Fruit fly (Drosophila melanogaster) whole organism, embryonic: ENCODE results near the gene CG18748.

Source experiments
- Atf3 ChIP-seq: fragments of 200-800 bp; sonication (Bioruptor generic); optimal IDR thresholded peaks from 3 replicates; lab custom pipeline; 2016; ENCODE audit warnings: missing biosample characterization, missing genetic modification characterization
- CG10321 ChIP-seq: fragments of 200-800 bp; sonication (Bioruptor generic); IDR thresholded peaks from 2 replicates; pipeline ENCODE4 v1.3.6; 2022; ENCODE audit warnings: missing biosample characterization, missing genetic modification characterization
- CG11560 ChIP-seq: fragments of 200-800 bp; sonication (Bioruptor generic); IDR thresholded peaks from 3 replicates; pipeline ENCODE4 v1.3.6; 2022; ENCODE audit warnings: missing biosample characterization, missing genetic modification characterization
- CG12391 ChIP-seq: fragments of 200-800 bp; sonication (Bioruptor generic); optimal IDR thresholded peaks from 3 replicates; lab custom pipeline; 2018; ENCODE audit warnings: missing biosample characterization, mild to moderate bottlenecking, missing genetic modification characterization, moderate library complexity
- CG12769 ChIP-seq: fragments of 200-800 bp; sonication (Bioruptor generic); optimal IDR thresholded peaks from 2 replicates; lab custom pipeline; 2019; ENCODE audit warnings: missing biosample characterization, mild to moderate bottlenecking, missing genetic modification characterization, moderate library complexity
- CG13287 ChIP-seq: fragments of 200-800 bp; sonication (Bioruptor generic); IDR thresholded peaks from 2 replicates; pipeline ENCODE4 v1.3.6; 2022; ENCODE audit warnings: missing biosample characterization, missing genetic modification characterization; ENCODE audit not compliant: partially characterized antibody
- CG13296 ChIP-seq: fragments of 200-800 bp; sonication (Bioruptor generic); optimal IDR thresholded peaks from 3 replicates; lab custom pipeline; 2018; ENCODE audit warnings: missing biosample characterization, mild to moderate bottlenecking, missing genetic modification characterization
- CG15514 ChIP-seq: fragments of 200-800 bp; sonication (Bioruptor generic); optimal IDR thresholded peaks from 3 replicates; lab custom pipeline; 2017; ENCODE audit warnings: missing biosample characterization, missing genetic modification characterization, mild to moderate bottlenecking, moderate library complexity, missing genetic modification reagents
- CG17802 ChIP-seq: fragments of 200-800 bp; sonication (Bioruptor generic); optimal IDR thresholded peaks from 2 replicates; lab custom pipeline; 2018; ENCODE audit warnings: missing biosample characterization, mild to moderate bottlenecking, missing genetic modification characterization, moderate library complexity
- CG18011 ChIP-seq: fragments of 200-800 bp; sonication (Bioruptor generic); optimal IDR thresholded peaks from 2 replicates; lab custom pipeline; 2017; ENCODE audit warnings: missing biosample characterization, missing genetic modification characterization, mild to moderate bottlenecking, moderate library complexity, missing genotype
- CG32532 ChIP-seq: fragments of 200-800 bp; sonication (Bioruptor generic); IDR thresholded peaks from 2 replicates; pipeline ENCODE4 v1.3.6; 2022; ENCODE audit warnings: missing biosample characterization, missing genetic modification characterization
- CG34376 ChIP-seq: fragments of 200-800 bp; sonication (Bioruptor generic); optimal IDR thresholded peaks from 2 replicates; lab custom pipeline; 2018; ENCODE audit warnings: missing biosample characterization, mild to moderate bottlenecking, missing genetic modification characterization
- CG3726 ChIP-seq: fragments of 200-800 bp; sonication (Bioruptor generic); IDR thresholded peaks from 3 replicates; pipeline ENCODE4, ENCODE4 v1.3.6; 2022; ENCODE audit warnings: missing biosample characterization, missing genetic modification characterization
- CG9609 ChIP-seq: fragments of 200-800 bp; sonication (Bioruptor generic); optimal IDR thresholded peaks from 3 replicates; lab custom pipeline; 2016; ENCODE audit warnings: missing biosample characterization, missing genetic modification characterization
- CG9932 ChIP-seq: fragments of 200-800 bp; sonication (Bioruptor generic); IDR thresholded peaks from 2 replicates; pipeline ENCODE4 v1.3.6; 2022; ENCODE audit warnings: missing biosample characterization, missing genetic modification characterization
- CrebB ChIP-seq: fragments of 200-800 bp; sonication (Bioruptor generic); optimal IDR thresholded peaks from 3 replicates; lab custom pipeline; 2018; ENCODE audit warnings: missing biosample characterization, mild to moderate bottlenecking, missing genetic modification characterization
- D19A ChIP-seq: fragments of 200-800 bp; optimal IDR thresholded peaks from 3 replicates; lab custom pipeline; 2019; ENCODE audit warnings: missing biosample characterization, mild to moderate bottlenecking, missing genetic modification characterization, moderate library complexity
- Dbx ChIP-seq: fragments of 200-800 bp; sonication (Bioruptor generic); IDR thresholded peaks from 3 replicates; pipeline ENCODE4 v1.3.6; 2022; ENCODE audit warnings: missing biosample characterization, missing genetic modification characterization
- Dfd ChIP-seq, 2 experiments: fragments of >200 bp; optimal IDR thresholded peaks; 2 replicates each; lab custom pipeline; 2017; ENCODE audit warnings: missing biosample characterization in 2 of 2, missing genetic modification characterization in 2 of 2
- Dip2 ChIP-seq: fragments of 200-800 bp; sonication (Bioruptor generic); IDR thresholded peaks from 2 replicates; pipeline ENCODE4 v1.3.6; 2022; ENCODE audit warnings: missing biosample characterization, missing genetic modification characterization
- Dip3 ChIP-seq: fragments of 200-800 bp; sonication (Bioruptor generic); optimal IDR thresholded peaks from 3 replicates; lab custom pipeline; 2016; ENCODE audit warnings: missing biosample characterization, missing genetic modification characterization
- HmgZ ChIP-seq: fragments of 200-800 bp; sonication (Bioruptor generic); optimal IDR thresholded peaks from 2 replicates; lab custom pipeline; 2018; ENCODE audit warnings: missing biosample characterization, mild to moderate bottlenecking, missing genetic modification characterization
- Max ChIP-seq: fragments of 200-800 bp; sonication (Bioruptor generic); optimal IDR thresholded peaks from 2 replicates; lab custom pipeline; 2016; ENCODE audit warnings: missing biosample characterization, mild to moderate bottlenecking, missing genetic modification characterization
- Mes4 ChIP-seq: fragments of 200-800 bp; sonication (Bioruptor generic); optimal IDR thresholded peaks from 2 replicates; lab custom pipeline; 2016; ENCODE audit warnings: missing biosample characterization, missing genetic modification characterization
- Myb ChIP-seq: fragments of 200-800 bp; sonication (Bioruptor generic); optimal IDR thresholded peaks from 2 replicates; lab custom pipeline; 2016; ENCODE audit warnings: missing biosample characterization, missing genetic modification characterization
- PHDP ChIP-seq: fragments of 200-800 bp; sonication (Bioruptor generic); optimal IDR thresholded peaks from 3 replicates; lab custom pipeline; 2018; ENCODE audit warnings: missing biosample characterization, mild to moderate bottlenecking, missing genetic modification characterization, moderate library complexity
- Ssrp ChIP-seq: fragments of 200-800 bp; sonication (Bioruptor generic); optimal IDR thresholded peaks from 2 replicates; lab custom pipeline; 2018; ENCODE audit warnings: missing biosample characterization, mild to moderate bottlenecking, missing genetic modification characterization, moderate library complexity
- abd-A ChIP-seq: fragments of 200-800 bp; sonication (Bioruptor generic); optimal IDR thresholded peaks from 3 replicates; lab custom pipeline; 2019; ENCODE audit warnings: missing biosample characterization, mild to moderate bottlenecking, missing genetic modification characterization, moderate library complexity
- ato ChIP-seq: fragments of 200-800 bp; sonication (Bioruptor generic); IDR thresholded peaks from 2 replicates; pipeline ENCODE4 v1.3.6; 2022; ENCODE audit warnings: missing biosample characterization, missing genetic modification characterization; ENCODE audit not compliant: partially characterized antibody
- bab2 ChIP-seq: fragments of 200-800 bp; sonication (Bioruptor generic); optimal IDR thresholded peaks from 2 replicates; lab custom pipeline; 2016; ENCODE audit warnings: missing biosample characterization, missing genetic modification characterization
- bcd ChIP-seq: fragments of 200-800 bp; sonication (Bioruptor generic); optimal IDR thresholded peaks from 2 replicates; lab custom pipeline; 2017; ENCODE audit warnings: missing biosample characterization, mild to moderate bottlenecking, missing genetic modification characterization
- br ChIP-seq: fragments of >200 bp; optimal IDR thresholded peaks from 2 replicates; lab custom pipeline; 2017
- eve ChIP-seq, 2 experiments: fragments of >200 bp; optimal IDR thresholded peaks; 2 replicates each; lab custom pipeline; 2017; ENCODE audit warnings: missing biosample characterization in 2 of 2, missing genetic modification characterization in 2 of 2
- gem ChIP-seq: fragments of 200-800 bp; sonication (Bioruptor generic); optimal IDR thresholded peaks from 2 replicates; lab custom pipeline; 2019; ENCODE audit warnings: missing biosample characterization, mild to moderate bottlenecking, missing genetic modification characterization, moderate library complexity
- gt ChIP-seq: fragments of 200-800 bp; sonication (Bioruptor generic); IDR thresholded peaks from 2 replicates; pipeline ENCODE4 v1.3.6; 2022; ENCODE audit warnings: missing biosample characterization, missing genetic modification characterization
- her ChIP-seq: fragments of 200-800 bp; sonication (Bioruptor generic); optimal IDR thresholded peaks from 2 replicates; lab custom pipeline; 2016; ENCODE audit warnings: missing biosample characterization, missing genetic modification characterization
- inv ChIP-seq: fragments of 200-800 bp; sonication (Bioruptor generic); IDR thresholded peaks from 2 replicates; pipeline ENCODE4 v1.3.6; 2022; ENCODE audit warnings: missing biosample characterization, missing genetic modification characterization; ENCODE audit not compliant: partially characterized antibody
- jing ChIP-seq: fragments of 200-800 bp; sonication (Bioruptor generic); optimal IDR thresholded peaks from 2 replicates; lab custom pipeline; 2018; ENCODE audit warnings: missing biosample characterization, mild to moderate bottlenecking, missing genetic modification characterization
- kay ChIP-seq: fragments of 200-800 bp; sonication (Bioruptor generic); optimal IDR thresholded peaks from 2 replicates; lab custom pipeline; 2016; ENCODE audit warnings: missing biosample characterization, missing genetic modification characterization
- lab ChIP-seq: fragments of 200-800 bp; sonication (Bioruptor generic); optimal IDR thresholded peaks from 3 replicates; lab custom pipeline; 2017; ENCODE audit warnings: missing biosample characterization, missing genetic modification characterization, mild to moderate bottlenecking, moderate library complexity, missing genetic modification reagents
- mam ChIP-seq: fragments of 200-800 bp; sonication (Bioruptor generic); optimal IDR thresholded peaks from 3 replicates; lab custom pipeline; 2016; ENCODE audit warnings: missing biosample characterization, missing genetic modification characterization
- nau ChIP-seq: fragments of 200-800 bp; sonication (Bioruptor generic); optimal IDR thresholded peaks from 3 replicates; lab custom pipeline; 2017; ENCODE audit warnings: missing biosample characterization, mild to moderate bottlenecking, missing genetic modification characterization, missing genetic modification reagents
- odd ChIP-seq: fragments of 200-800 bp; sonication (Bioruptor generic); optimal IDR thresholded peaks from 2 replicates; lab custom pipeline; 2017; ENCODE audit warnings: missing biosample characterization, mild to moderate bottlenecking, missing genetic modification characterization
- pum ChIP-seq: fragments of 200-800 bp; sonication (Bioruptor generic); optimal IDR thresholded peaks from 2 replicates; lab custom pipeline; 2016; ENCODE audit warnings: missing biosample characterization, missing genetic modification characterization
- rib ChIP-seq: fragments of 200-800 bp; sonication (Bioruptor generic); IDR thresholded peaks from 2 replicates; pipeline ENCODE4 v1.3.6; 2022; ENCODE audit warnings: missing biosample characterization, missing genetic modification characterization
- sd ChIP-seq: fragments of 200-800 bp; sonication (Bioruptor generic); optimal IDR thresholded peaks from 3 replicates; lab custom pipeline; 2018; ENCODE audit warnings: missing biosample characterization, mild to moderate bottlenecking, missing genetic modification characterization, moderate library complexity
- slbo ChIP-seq: fragments of 200-800 bp; sonication (Bioruptor generic); IDR thresholded peaks from 2 replicates; pipeline ENCODE4 v1.3.6; 2022; ENCODE audit warnings: missing biosample characterization, missing genetic modification characterization
- sob ChIP-seq: fragments of 200-800 bp; sonication (Bioruptor generic); IDR thresholded peaks from 2 replicates; pipeline ENCODE4 v1.3.6; 2022; ENCODE audit warnings: missing biosample characterization, missing genetic modification characterization
- twi ChIP-seq: fragments of 200-800 bp; optimal IDR thresholded peaks from 2 replicates; lab custom pipeline; 2019; ENCODE audit warnings: missing biosample characterization, mild to moderate bottlenecking, missing genetic modification characterization, moderate library complexity
- tx ChIP-seq: fragments of 200-800 bp; sonication (Bioruptor generic); optimal IDR thresholded peaks from 2 replicates; lab custom pipeline; 2016; ENCODE audit warnings: missing biosample characterization, missing genetic modification characterization
- zf30C ChIP-seq: fragments of 200-800 bp; sonication (Bioruptor generic); optimal IDR thresholded peaks from 3 replicates; lab custom pipeline; 2018; ENCODE audit warnings: missing biosample characterization, mild to moderate bottlenecking, missing genetic modification characterization
- zfh1 ChIP-seq: fragments of 200-800 bp; sonication (Bioruptor generic); IDR thresholded peaks from 3 replicates; pipeline ENCODE4 v1.3.6; 2022; ENCODE audit warnings: missing biosample characterization, missing genetic modification characterization

The CG18748 gene

DNA sequence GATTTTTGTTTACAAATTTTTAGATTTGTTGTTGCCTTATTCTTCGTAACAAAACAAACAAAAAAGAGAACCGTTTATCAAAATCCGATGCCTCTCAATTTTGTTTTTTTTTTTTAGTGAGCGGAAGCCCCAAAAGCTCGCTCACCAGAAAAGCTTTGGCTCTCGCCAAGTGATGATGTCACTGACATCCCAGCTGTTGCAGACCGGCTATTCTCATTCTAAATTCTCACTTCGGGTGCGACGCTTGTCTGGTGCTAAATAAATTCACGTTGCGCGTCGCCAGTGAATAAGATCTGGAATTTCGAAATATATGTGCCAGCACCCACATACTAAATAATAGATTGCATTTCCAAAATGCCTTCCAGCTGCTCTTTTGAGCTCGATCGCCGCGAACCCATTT lies 6.1 kb upstream of the CG18748 start, which contains the start of gene CG2641 (continued):
- TF ChIP-seq CG12391 (tag; lab: Kevin White, UChicago) (no peak), abd-A (no peak), CrebB (tag; lab: Kevin White, UChicago) (no peak), HmgZ (tag; lab: Kevin White, UChicago) (no peak), Dfd (GFP tag; optimal IDR thresholded peaks at IDR 0.05; lab: Kevin White, UChicago) (no peak), nau (GFP tag; lab: Kevin White, UChicago) (no peak), CG13296 (GFP tag; lab: Kevin White, UChicago) (peak; percentile 42), eve (GFP tag; optimal IDR thresholded peaks at IDR 0.05; lab: Kevin White, UChicago) (no peak), jing (no peak), zf30C (GFP tag; lab: Kevin White, UChicago) (no peak), mam (GFP tag; lab: Kevin White, UChicago) (no peak), CG15514 (GFP tag; lab: Kevin White, UChicago) (peak; percentile 1), CG17802 (no peak), pum (GFP tag; lab: Kevin White, UChicago) (no peak), bab2 (GFP tag; lab: Kevin White, UChicago) (no peak), Max (GFP tag; lab: Kevin White, UChicago) (no peak), Dip2 (GFP tag; lab: Robert Waterston, UW) (no peak), CG13287 (GFP tag; lab: Robert Waterston, UW) (peak; percentile 52), Myb (no peak), Atf3 (peak; percentile 34), lab (GFP tag; lab: Kevin White, UChicago) (peak; percentile 23), rib (no peak), ato (GFP tag; lab: Robert Waterston, UW) (no peak), sob (GFP tag; lab: Robert Waterston, UW) (no peak), PHDP (tag; lab: Kevin White, UChicago) (peak; percentile 21), slbo (GFP tag; lab: Robert Waterston, UW) (no peak), tx (GFP tag; lab: Kevin White, UChicago) (no peak), sd (tag; lab: Kevin White, UChicago) (peak; percentile 66), gt (GFP tag; lab: Robert Waterston, UW) (no peak), her (no peak), CG34376 (GFP tag; lab: Kevin White, UChicago) (peak; percentile 47), twi (tag; lab: Kevin White, UChicago) (no peak), Dbx (GFP tag; lab: Robert Waterston, UW) (0 out of 3 replicates have a peak, but pooled peaks have one; percentile 46), br (lab: Kevin White, UChicago) (no peak), D19A (tag; lab: Kevin White, UChicago) (no peak), inv (GFP tag; lab: Robert Waterston, UW) (no peak), CG11560 (tag; lab: Robert Waterston, UW) (no peak), CG10321 (GFP tag; lab: Robert Waterston, UW) (no peak), CG32532 (peak; percentile 36; the same call in 1 of the 2 replicates), Dip3 (GFP tag; lab: Kevin White, UChicago) (no peak), zfh1 (no peak), CG3726 (GFP tag; lab: Robert Waterston, UW) (no peak), CG9932 (GFP tag; lab: Robert Waterston, UW) (no peak), gem (tag; lab: Kevin White, UChicago) (no peak), Ssrp (tag; lab: Kevin White, UChicago) (no peak), CG12769 (tag; lab: Kevin White, UChicago) (peak; percentile 52), Mes4 (GFP tag; lab: Kevin White, UChicago) (no peak), CG18011 (GFP tag; lab: Kevin White, UChicago) (no peak), odd (GFP tag; lab: Kevin White, UChicago) (no peak), CG9609 (GFP tag; lab: Kevin White, UChicago) (no peak), kay (GFP tag; lab: Kevin White, UChicago) (no peak), bcd (GFP tag; lab: Kevin White, UChicago) (no peak)
